Worm (Caenorhabditis elegans) whole organism, early embryonic: ENCODE data around the gene Y60A9.1.

Experiments
- B0310.2 ChIP-seq: sonication (generic microtip); optimal IDR thresholded peaks from 2 replicates; lab custom pipeline; 2016; ENCODE audit warnings: mild to moderate bottlenecking, missing genetic modification characterization, missing compliant biosample characterization
- F13C5.2 ChIP-seq: sonication (generic microtip); optimal IDR thresholded peaks from 2 replicates; lab custom pipeline; 2017; ENCODE audit warnings: mild to moderate bottlenecking, missing genetic modification characterization, inconsistent platforms, missing compliant biosample characterization
- aly-1 ChIP-seq: sonication (generic microtip); optimal IDR thresholded peaks from 2 replicates; lab custom pipeline; 2016; ENCODE audit warnings: missing genetic modification characterization, missing compliant biosample characterization
- ama-1 ChIP-seq: fragments of 150-350 bp; optimal IDR thresholded peaks from 2 replicates; lab custom pipeline; 2014
- ceh-13 ChIP-seq: fragments of 200-800 bp; sonication (Bioruptor generic); optimal IDR thresholded peaks from 2 replicates; lab custom pipeline; 2018; ENCODE audit warnings: mild to moderate bottlenecking, missing genetic modification characterization, missing compliant biosample characterization
- ceh-36 ChIP-seq: sonication (generic microtip); optimal IDR thresholded peaks from 2 replicates; lab custom pipeline; 2016; ENCODE audit warnings: missing genetic modification characterization, inconsistent platforms, missing compliant biosample characterization
- ets-7 ChIP-seq: sonication (generic microtip); optimal IDR thresholded peaks from 2 replicates; lab custom pipeline; 2016; ENCODE audit warnings: missing genotype, missing genetic modification characterization, missing compliant biosample characterization
- flt-1 ChIP-seq: fragments of 200-800 bp; sonication (Bioruptor generic); IDR thresholded peaks from 2 replicates; pipeline ENCODE4 v1.3.6; 2022; ENCODE audit warnings: missing genetic modification characterization, missing compliant biosample characterization
- hmbx-1 ChIP-seq: sonication (generic microtip); optimal IDR thresholded peaks from 2 replicates; lab custom pipeline; 2016; ENCODE audit warnings: mild to moderate bottlenecking, missing genetic modification characterization, missing compliant biosample characterization
- hmg-4 ChIP-seq: fragments of 200-800 bp; sonication (Bioruptor generic); optimal IDR thresholded peaks from 2 replicates; lab custom pipeline; 2018; ENCODE audit warnings: mild to moderate bottlenecking, missing genetic modification characterization, missing compliant biosample characterization
- hnd-1 ChIP-seq: sonication (generic microtip); optimal IDR thresholded peaks from 2 replicates; lab custom pipeline; 2016; ENCODE audit warnings: missing genetic modification characterization, missing compliant biosample characterization
- pes-1 ChIP-seq: fragments of 200-800 bp; sonication (Bioruptor generic); IDR thresholded peaks from 2 replicates; pipeline ENCODE4 v1.3.6; 2022; ENCODE audit warnings: missing genetic modification reagents, missing genetic modification characterization, missing compliant biosample characterization
- scrt-1 ChIP-seq: fragments of 200-800 bp; sonication (Bioruptor generic); IDR thresholded peaks from 2 replicates; pipeline ENCODE4 v1.3.6; 2022; ENCODE audit warnings: missing genetic modification characterization, missing compliant biosample characterization
- sea-1 ChIP-seq: fragments of 200-800 bp; sonication (Bioruptor generic); conservative IDR thresholded peaks from 2 replicates; pipeline ENCODE4 v1.3.6; 2022; ENCODE audit warnings: missing genetic modification characterization, missing compliant biosample characterization
- tbx-11 ChIP-seq: fragments of 200-800 bp; sonication (Bioruptor generic); IDR thresholded peaks from 2 replicates; pipeline ENCODE4 v1.3.6; 2022; ENCODE audit warnings: missing genetic modification characterization, missing compliant biosample characterization
- tbx-37 ChIP-seq: fragments of 200-800 bp; sonication (Bioruptor generic); conservative IDR thresholded peaks from 2 replicates; pipeline ENCODE4 v1.3.6; 2022; ENCODE audit warnings: missing genetic modification reagents, missing genetic modification characterization, missing compliant biosample characterization
- tra-4 ChIP-seq: sonication (generic microtip); optimal IDR thresholded peaks from 2 replicates; lab custom pipeline; 2017; ENCODE audit warnings: missing genetic modification characterization, missing compliant biosample characterization

Y60A9.1 gene

ce11 chrX:14424673-14425072 is 29.5 kb upstream of the Y60A9.1 start, which contains the start of gene F23D12.11:
F23D12.11 (minus strand) TSS chrX:14424751.
- TF ChIP-seq aly-1 (tag; lab: Kevin White, UChicago), result no peak
- TF ChIP-seq flt-1, result no peak
- TF ChIP-seq sea-1 (GFP tag; lab: Robert Waterston, UW), result no peak
- no peak for TF ChIP-seq ceh-36 (tag; lab: Kevin White, UChicago)
- no peak for TF ChIP-seq hnd-1 (tag; lab: Kevin White, UChicago)
- no peak for TF ChIP-seq B0310.2 (tag; lab: Kevin White, UChicago)
- no peak for TF ChIP-seq pes-1 (GFP tag; lab: Robert Waterston, UW)
- no peak for TF ChIP-seq ets-7
- no peak for TF ChIP-seq ama-1 (lab: Kevin White, UChicago)

- TF ChIP-seq pes-1 (GFP tag; lab: Robert Waterston, UW) (no peak), hmg-4 (no peak)
Measured at ce11 chrX:14424186-14424585, 29.0 kb upstream of the Y60A9.1 start.

- no peak for TF ChIP-seq F13C5.2 (tag; lab: Kevin White, UChicago)
- no peak for TF ChIP-seq hmbx-1
- TF ChIP-seq aly-1 (tag; lab: Kevin White, UChicago), result no peak
- no peak for TF ChIP-seq sea-1 (GFP tag; lab: Robert Waterston, UW)
- no peak for TF ChIP-seq tra-4 (tag; lab: Kevin White, UChicago)
- TF ChIP-seq hmg-4, result no peak
- no peak for TF ChIP-seq ceh-13
- TF ChIP-seq B0310.2 (tag; lab: Kevin White, UChicago), result no peak
- no peak for TF ChIP-seq hnd-1 (tag; lab: Kevin White, UChicago)
- no peak for TF ChIP-seq scrt-1 (GFP tag; lab: Robert Waterston, UW)
- TF ChIP-seq ama-1 (lab: Kevin White, UChicago), result no peak
- TF ChIP-seq ceh-36 (tag; lab: Kevin White, UChicago), result no peak
- TF ChIP-seq pes-1 (GFP tag; lab: Robert Waterston, UW), result no peak
Measured at ce11 chrX:14423105-14423504, 27.9 kb upstream of the Y60A9.1 start, which contains the start of gene fipr-3. fipr-3 (plus strand) TSS chrX:14423405.

DNA sequence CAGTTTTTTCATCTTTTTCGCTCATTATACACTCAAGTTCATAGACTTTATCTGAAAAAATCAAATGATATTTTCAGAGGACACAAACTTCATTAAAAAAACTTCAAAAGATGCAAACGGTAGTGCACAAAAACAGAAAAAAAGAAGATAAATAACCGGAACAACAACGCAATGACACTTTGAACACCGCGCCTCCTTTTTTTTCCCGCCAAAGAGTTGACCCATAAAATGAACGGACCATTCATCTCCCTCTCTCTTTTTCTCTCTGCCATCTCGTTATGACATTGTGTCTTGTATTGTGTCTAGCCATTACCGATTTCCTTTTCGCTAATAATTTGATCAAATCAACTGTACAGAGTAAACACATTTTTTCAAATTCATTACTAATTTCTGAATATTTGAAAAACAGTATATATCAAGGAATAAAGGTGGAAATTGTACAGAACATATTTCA is 26.4 kb upstream of the Y60A9.1 start, which contains the start of gene F23D12.2:
Gene F23D12.2, minus strand, starts transcription at position 51 of the 454 bp plus-strand sequence.
- TF ChIP-seq tbx-11 (no peak), hmbx-1 (no peak), aly-1 (tag; lab: Kevin White, UChicago) (no peak), scrt-1 (GFP tag; lab: Robert Waterston, UW) (no peak), tbx-37 (GFP tag; lab: Robert Waterston, UW) (no peak), B0310.2 (tag; lab: Kevin White, UChicago) (no peak), F13C5.2 (tag; lab: Kevin White, UChicago) (no peak), hnd-1 (tag; lab: Kevin White, UChicago) (no peak), ets-7 (no peak), sea-1 (GFP tag; lab: Robert Waterston, UW) (no peak), ama-1 (lab: Kevin White, UChicago) (no peak), ceh-36 (tag; lab: Kevin White, UChicago) (no peak), ceh-13 (no peak), tra-4 (tag; lab: Kevin White, UChicago) (no peak), hmg-4 (no peak), flt-1 (no peak), pes-1 (GFP tag; lab: Robert Waterston, UW) (no peak)

- TF ChIP-seq ets-7 (no peak), flt-1 (no peak), hmbx-1 (no peak), ama-1 (lab: Kevin White, UChicago) (no peak), pes-1 (GFP tag; lab: Robert Waterston, UW) (no peak), tra-4 (tag; lab: Kevin White, UChicago) (no peak), ceh-36 (tag; lab: Kevin White, UChicago) (no peak), F13C5.2 (tag; lab: Kevin White, UChicago) (no peak), tbx-37 (GFP tag; lab: Robert Waterston, UW) (no peak), sea-1 (GFP tag; lab: Robert Waterston, UW) (no peak), hmg-4 (no peak), scrt-1 (GFP tag; lab: Robert Waterston, UW) (no peak), aly-1 (tag; lab: Kevin White, UChicago) (no peak)
Measured at ce11 chrX:14415641-14416040, 20.5 kb upstream of the Y60A9.1 start, which contains the start of gene F23D12.10. F23D12.10 (minus strand) TSS chrX:14415741.

ce11 chrX:14412774-14413173 is 17.6 kb upstream of the Y60A9.1 start, which contains the start of gene fbxa-179:
fbxa-179 (minus strand) TSS chrX:14412874.
- TF ChIP-seq ama-1 (lab: Kevin White, UChicago) (no peak), B0310.2 (tag; lab: Kevin White, UChicago) (no peak), hmg-4 (no peak), tbx-11 (no peak), ets-7 (no peak), hnd-1 (tag; lab: Kevin White, UChicago) (no peak), ceh-36 (tag; lab: Kevin White, UChicago) (no peak), tra-4 (tag; lab: Kevin White, UChicago) (no peak), aly-1 (tag; lab: Kevin White, UChicago) (no peak), flt-1 (no peak), tbx-37 (GFP tag; lab: Robert Waterston, UW) (no peak), hmbx-1 (no peak), sea-1 (GFP tag; lab: Robert Waterston, UW) (no peak), ceh-13 (no peak)

DNA sequence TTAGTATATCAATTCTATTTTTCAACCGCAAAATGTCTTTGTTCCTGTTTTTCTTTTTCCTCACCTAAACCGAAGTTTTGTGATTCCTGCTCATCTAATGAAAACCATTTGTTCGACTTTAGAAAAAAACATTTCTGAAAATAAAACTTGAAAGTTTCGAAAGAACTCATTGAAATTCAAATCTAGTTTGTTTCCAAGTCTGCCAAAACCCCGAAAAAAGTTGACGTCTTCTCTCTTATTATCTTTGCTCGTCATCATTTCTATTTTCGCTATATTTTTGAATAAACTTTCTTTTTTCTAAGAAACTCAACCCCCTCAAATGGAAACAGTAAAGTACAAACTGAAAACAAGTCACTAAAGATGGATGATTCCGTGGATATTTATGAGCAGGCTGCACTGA is 10.7 kb upstream of the Y60A9.1 start, which contains the start of gene frpr-17:
Gene frpr-17, plus strand, starts transcription at position 301 of the 400 bp plus-strand sequence.
- TF ChIP-seq tbx-37 (GFP tag; lab: Robert Waterston, UW) (no peak), hmg-4 (no peak), hmbx-1 (no peak), aly-1 (tag; lab: Kevin White, UChicago) (no peak), ets-7 (no peak), hnd-1 (tag; lab: Kevin White, UChicago) (no peak), B0310.2 (tag; lab: Kevin White, UChicago) (no peak), ceh-13 (no peak), tbx-11 (no peak), ceh-36 (tag; lab: Kevin White, UChicago) (no peak)
